Worm (Caenorhabditis elegans) whole organism, early embryonic: Measurements from ENCODE around the gene B0507.2.
"Not testable (repeated sequence)": the region's sequence is repeated elsewhere in the genome, so short reads cannot be mapped to it uniquely, and the experiment has no call there.

Source experiments
- B0310.2 ChIP-seq: sonication (generic microtip); optimal IDR thresholded peaks from 2 replicates; lab custom pipeline; 2016; ENCODE audit warnings: mild to moderate bottlenecking, missing genetic modification characterization, missing compliant biosample characterization
- F13C5.2 ChIP-seq: sonication (generic microtip); optimal IDR thresholded peaks from 2 replicates; lab custom pipeline; 2017; ENCODE audit warnings: mild to moderate bottlenecking, missing genetic modification characterization, inconsistent platforms, missing compliant biosample characterization
- aly-1 ChIP-seq: sonication (generic microtip); optimal IDR thresholded peaks from 2 replicates; lab custom pipeline; 2016; ENCODE audit warnings: missing genetic modification characterization, missing compliant biosample characterization
- ama-1 ChIP-seq: fragments of 150-350 bp; optimal IDR thresholded peaks from 2 replicates; lab custom pipeline; 2014
- ceh-13 ChIP-seq: fragments of 200-800 bp; sonication (Bioruptor generic); optimal IDR thresholded peaks from 2 replicates; lab custom pipeline; 2018; ENCODE audit warnings: mild to moderate bottlenecking, missing genetic modification characterization, missing compliant biosample characterization
- ceh-36 ChIP-seq: sonication (generic microtip); optimal IDR thresholded peaks from 2 replicates; lab custom pipeline; 2016; ENCODE audit warnings: missing genetic modification characterization, inconsistent platforms, missing compliant biosample characterization
- ets-7 ChIP-seq: sonication (generic microtip); optimal IDR thresholded peaks from 2 replicates; lab custom pipeline; 2016; ENCODE audit warnings: missing genotype, missing genetic modification characterization, missing compliant biosample characterization
- flt-1 ChIP-seq: fragments of 200-800 bp; sonication (Bioruptor generic); IDR thresholded peaks from 2 replicates; pipeline ENCODE4 v1.3.6; 2022; ENCODE audit warnings: missing genetic modification characterization, missing compliant biosample characterization
- hmbx-1 ChIP-seq: sonication (generic microtip); optimal IDR thresholded peaks from 2 replicates; lab custom pipeline; 2016; ENCODE audit warnings: mild to moderate bottlenecking, missing genetic modification characterization, missing compliant biosample characterization
- hmg-4 ChIP-seq: fragments of 200-800 bp; sonication (Bioruptor generic); optimal IDR thresholded peaks from 2 replicates; lab custom pipeline; 2018; ENCODE audit warnings: mild to moderate bottlenecking, missing genetic modification characterization, missing compliant biosample characterization
- hnd-1 ChIP-seq: sonication (generic microtip); optimal IDR thresholded peaks from 2 replicates; lab custom pipeline; 2016; ENCODE audit warnings: missing genetic modification characterization, missing compliant biosample characterization
- pes-1 ChIP-seq: fragments of 200-800 bp; sonication (Bioruptor generic); IDR thresholded peaks from 2 replicates; pipeline ENCODE4 v1.3.6; 2022; ENCODE audit warnings: missing genetic modification reagents, missing genetic modification characterization, missing compliant biosample characterization
- scrt-1 ChIP-seq: fragments of 200-800 bp; sonication (Bioruptor generic); IDR thresholded peaks from 2 replicates; pipeline ENCODE4 v1.3.6; 2022; ENCODE audit warnings: missing genetic modification characterization, missing compliant biosample characterization
- sea-1 ChIP-seq: fragments of 200-800 bp; sonication (Bioruptor generic); conservative IDR thresholded peaks from 2 replicates; pipeline ENCODE4 v1.3.6; 2022; ENCODE audit warnings: missing genetic modification characterization, missing compliant biosample characterization
- tbx-11 ChIP-seq: fragments of 200-800 bp; sonication (Bioruptor generic); IDR thresholded peaks from 2 replicates; pipeline ENCODE4 v1.3.6; 2022; ENCODE audit warnings: missing genetic modification characterization, missing compliant biosample characterization
- tbx-37 ChIP-seq: fragments of 200-800 bp; sonication (Bioruptor generic); conservative IDR thresholded peaks from 2 replicates; pipeline ENCODE4 v1.3.6; 2022; ENCODE audit warnings: missing genetic modification reagents, missing genetic modification characterization, missing compliant biosample characterization
- tra-4 ChIP-seq: sonication (generic microtip); optimal IDR thresholded peaks from 2 replicates; lab custom pipeline; 2017; ENCODE audit warnings: missing genetic modification characterization, missing compliant biosample characterization

Gene B0507.2

ce11 chrV:8773826-8774382, at the start of gene B0507.2:
Gene B0507.2, plus strand, starts transcription at chrV:8774332.
- TF ChIP-seq ets-7 (tag; lab: Kevin White, UChicago) (no peak), ceh-36 (tag; lab: Kevin White, UChicago) (no peak), pes-1 (GFP tag; lab: Robert Waterston, UW) (no peak), ama-1 (lab: Kevin White, UChicago) (no peak), sea-1 (no peak), hmbx-1 (tag; lab: Kevin White, UChicago) (no peak), hnd-1 (tag; lab: Kevin White, UChicago) (no peak), tbx-11 (no peak), scrt-1 (GFP tag; lab: Robert Waterston, UW) (no peak), aly-1 (tag; lab: Kevin White, UChicago) (no peak), B0310.2 (tag; lab: Kevin White, UChicago) (no peak), flt-1 (no peak), ceh-13 (no peak), F13C5.2 (tag; lab: Kevin White, UChicago) (no peak), hmg-4 (no peak), tra-4 (tag; lab: Kevin White, UChicago) (no peak), tbx-37 (GFP tag; lab: Robert Waterston, UW) (no peak)

ce11 chrV:8726228-8726627, 47.9 kb upstream of the B0507.2 start, which contains the start of gene droe-8:
Gene droe-8, plus strand, starts transcription at chrV:8726528.
- TF ChIP-seq hnd-1 (tag; lab: Kevin White, UChicago); tra-4 (tag; lab: Kevin White, UChicago); scrt-1 (GFP tag; lab: Robert Waterston, UW): not testable (repeated sequence)

- TF ChIP-seq B0310.2 (tag; lab: Kevin White, UChicago) (no peak), sea-1 (no peak), hmbx-1 (tag; lab: Kevin White, UChicago) (no peak), ama-1 (lab: Kevin White, UChicago) (no peak), tbx-37 (GFP tag; lab: Robert Waterston, UW) (no peak), pes-1 (GFP tag; lab: Robert Waterston, UW) (no peak), F13C5.2 (tag; lab: Kevin White, UChicago) (no peak)
Measured at ce11 chrV:8727077-8727476, 47.1 kb upstream of the B0507.2 start, which contains the start of gene ZC196.9. Gene ZC196.9, minus strand, starts transcription at chrV:8727177.

- TF ChIP-seq tbx-37 (GFP tag; lab: Robert Waterston, UW), result no peak
- TF ChIP-seq scrt-1 (GFP tag; lab: Robert Waterston, UW), result no peak
- no peak for TF ChIP-seq sea-1
- no peak for TF ChIP-seq ceh-13
Measured at ce11 chrV:8729100-8729499, 45.0 kb upstream of the B0507.2 start, which contains the start of gene ZC196.5. Gene ZC196.5, plus strand, starts transcription at chrV:8729400.

DNA sequence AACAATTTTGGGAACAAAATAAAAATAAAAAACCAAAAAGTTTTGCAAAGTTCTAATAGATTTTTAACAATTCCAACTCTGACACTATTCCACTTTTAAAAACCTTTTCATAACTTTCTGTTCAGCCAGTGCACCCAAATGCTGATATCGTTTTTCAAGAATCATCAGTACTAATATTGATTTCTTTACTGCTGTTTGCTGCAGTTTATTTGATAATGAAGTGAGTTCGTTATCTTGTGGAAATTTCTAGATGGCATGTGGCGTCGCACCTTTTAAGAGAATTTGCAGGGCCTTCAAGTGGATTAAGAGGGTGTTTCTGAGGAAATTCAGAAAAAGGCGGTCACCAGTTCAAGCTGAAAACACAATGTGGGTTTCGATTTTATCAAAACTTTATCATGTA, 43.1 kb upstream of the B0507.2 start:
- no peak for TF ChIP-seq ceh-13
- TF ChIP-seq ceh-36 (tag; lab: Kevin White, UChicago), result no peak
- no peak for TF ChIP-seq scrt-1 (GFP tag; lab: Robert Waterston, UW)
- TF ChIP-seq hnd-1 (tag; lab: Kevin White, UChicago), result no peak
- no peak for TF ChIP-seq tbx-37 (GFP tag; lab: Robert Waterston, UW)
- no peak for TF ChIP-seq F13C5.2 (tag; lab: Kevin White, UChicago)
- no peak for TF ChIP-seq sea-1
- no peak for TF ChIP-seq B0310.2 (tag; lab: Kevin White, UChicago)

DNA sequence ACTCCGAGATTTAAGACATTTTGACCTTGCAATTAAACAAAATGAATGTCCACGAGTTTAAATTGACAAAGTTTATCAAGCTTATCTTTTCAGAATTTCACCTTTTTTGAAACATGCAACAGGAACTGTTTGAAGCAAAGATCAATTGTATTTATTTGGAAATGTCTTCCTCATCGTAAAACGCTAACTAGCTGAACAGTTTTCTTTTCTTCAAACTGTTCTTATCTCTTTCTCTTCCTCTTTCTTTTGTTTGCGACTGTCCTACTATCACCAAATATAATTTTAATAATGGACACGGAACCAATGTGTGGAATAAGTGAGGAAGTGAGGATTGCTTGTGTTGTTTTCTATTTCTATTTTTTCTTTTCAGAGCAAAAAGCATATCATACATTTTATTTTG, 41.2 kb upstream of the B0507.2 start, which contains the start of gene ZC196.4:
ZC196.4 (plus strand) TSS at position 173 of the 400 bp plus-strand sequence.
- TF ChIP-seq flt-1, result no peak

- TF ChIP-seq ceh-36 (tag; lab: Kevin White, UChicago) (no peak), hnd-1 (tag; lab: Kevin White, UChicago) (no peak), aly-1 (tag; lab: Kevin White, UChicago) (no peak), F13C5.2 (tag; lab: Kevin White, UChicago) (no peak), sea-1 (no peak), tra-4 (tag; lab: Kevin White, UChicago) (no peak), ceh-13 (no peak), flt-1 (no peak), pes-1 (GFP tag; lab: Robert Waterston, UW) (no peak), B0310.2 (tag; lab: Kevin White, UChicago) (no peak), hmg-4 (no peak), ama-1 (lab: Kevin White, UChicago) (no peak)
Measured at ce11 chrV:8736369-8736768, 37.8 kb upstream of the B0507.2 start, which contains the start of gene ZC196.3. Gene ZC196.3, plus strand, starts transcription at chrV:8736669.

DNA sequence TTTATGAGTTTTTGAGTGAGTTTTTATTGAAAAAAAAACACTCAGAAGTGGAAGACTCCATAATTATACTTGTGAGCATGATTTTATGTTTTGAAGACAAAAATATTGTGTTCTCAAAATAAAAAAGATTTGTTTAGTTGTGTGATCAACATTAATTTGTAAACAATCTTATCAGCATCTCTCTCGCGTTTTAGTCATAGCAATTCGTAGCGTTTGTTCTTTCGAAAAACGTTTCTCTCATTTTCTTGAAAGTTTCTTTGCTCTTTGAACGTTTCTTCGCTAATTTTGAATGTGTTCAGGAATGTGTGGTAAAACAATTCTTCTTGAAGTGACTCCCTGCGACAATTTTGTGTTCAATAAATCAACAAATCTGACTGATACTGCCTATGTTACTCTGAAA, 35.0 kb upstream of the B0507.2 start, which contains the start of gene ZC196.2:
ZC196.2 (plus strand) TSS at position 301 of the 400 bp plus-strand sequence.
- TF ChIP-seq flt-1, result no peak
- no peak for TF ChIP-seq aly-1 (tag; lab: Kevin White, UChicago)
- TF ChIP-seq pes-1 (GFP tag; lab: Robert Waterston, UW), result no peak
- TF ChIP-seq B0310.2 (tag; lab: Kevin White, UChicago), result no peak
- no peak for TF ChIP-seq F13C5.2 (tag; lab: Kevin White, UChicago)
- TF ChIP-seq ceh-36 (tag; lab: Kevin White, UChicago), result no peak
- TF ChIP-seq scrt-1 (GFP tag; lab: Robert Waterston, UW), result no peak
- no peak for TF ChIP-seq ama-1 (lab: Kevin White, UChicago)
- no peak for TF ChIP-seq tbx-37 (GFP tag; lab: Robert Waterston, UW)
- TF ChIP-seq tra-4 (tag; lab: Kevin White, UChicago), result no peak
- no peak for TF ChIP-seq hmg-4
- no peak for TF ChIP-seq tbx-11
- TF ChIP-seq ets-7 (tag; lab: Kevin White, UChicago), result no peak
- no peak for TF ChIP-seq hmbx-1 (tag; lab: Kevin White, UChicago)
- no peak for TF ChIP-seq hnd-1 (tag; lab: Kevin White, UChicago)
